Worm (Caenorhabditis elegans) whole organism, early embryonic: ENCODE measurements around the gene Y52E8A.2.

Source experiments
- B0310.2 ChIP-seq: sonication (generic microtip); optimal IDR thresholded peaks from 2 replicates; lab custom pipeline; 2016; ENCODE audit warnings: mild to moderate bottlenecking, missing genetic modification characterization, missing compliant biosample characterization
- F13C5.2 ChIP-seq: sonication (generic microtip); optimal IDR thresholded peaks from 2 replicates; lab custom pipeline; 2017; ENCODE audit warnings: mild to moderate bottlenecking, missing genetic modification characterization, inconsistent platforms, missing compliant biosample characterization
- aly-1 ChIP-seq: sonication (generic microtip); optimal IDR thresholded peaks from 2 replicates; lab custom pipeline; 2016; ENCODE audit warnings: missing genetic modification characterization, missing compliant biosample characterization
- ama-1 ChIP-seq: fragments of 150-350 bp; optimal IDR thresholded peaks from 2 replicates; lab custom pipeline; 2014
- ceh-13 ChIP-seq: fragments of 200-800 bp; sonication (Bioruptor generic); optimal IDR thresholded peaks from 2 replicates; lab custom pipeline; 2018; ENCODE audit warnings: mild to moderate bottlenecking, missing genetic modification characterization, missing compliant biosample characterization
- ceh-36 ChIP-seq: sonication (generic microtip); optimal IDR thresholded peaks from 2 replicates; lab custom pipeline; 2016; ENCODE audit warnings: missing genetic modification characterization, inconsistent platforms, missing compliant biosample characterization
- ets-7 ChIP-seq: sonication (generic microtip); optimal IDR thresholded peaks from 2 replicates; lab custom pipeline; 2016; ENCODE audit warnings: missing genotype, missing genetic modification characterization, missing compliant biosample characterization
- flt-1 ChIP-seq: fragments of 200-800 bp; sonication (Bioruptor generic); IDR thresholded peaks from 2 replicates; pipeline ENCODE4 v1.3.6; 2022; ENCODE audit warnings: missing genetic modification characterization, missing compliant biosample characterization
- hmbx-1 ChIP-seq: sonication (generic microtip); optimal IDR thresholded peaks from 2 replicates; lab custom pipeline; 2016; ENCODE audit warnings: mild to moderate bottlenecking, missing genetic modification characterization, missing compliant biosample characterization
- hmg-4 ChIP-seq: fragments of 200-800 bp; sonication (Bioruptor generic); optimal IDR thresholded peaks from 2 replicates; lab custom pipeline; 2018; ENCODE audit warnings: mild to moderate bottlenecking, missing genetic modification characterization, missing compliant biosample characterization
- hnd-1 ChIP-seq: sonication (generic microtip); optimal IDR thresholded peaks from 2 replicates; lab custom pipeline; 2016; ENCODE audit warnings: missing genetic modification characterization, missing compliant biosample characterization
- pes-1 ChIP-seq: fragments of 200-800 bp; sonication (Bioruptor generic); IDR thresholded peaks from 2 replicates; pipeline ENCODE4 v1.3.6; 2022; ENCODE audit warnings: missing genetic modification reagents, missing genetic modification characterization, missing compliant biosample characterization
- scrt-1 ChIP-seq: fragments of 200-800 bp; sonication (Bioruptor generic); IDR thresholded peaks from 2 replicates; pipeline ENCODE4 v1.3.6; 2022; ENCODE audit warnings: missing genetic modification characterization, missing compliant biosample characterization
- sea-1 ChIP-seq: fragments of 200-800 bp; sonication (Bioruptor generic); conservative IDR thresholded peaks from 2 replicates; pipeline ENCODE4 v1.3.6; 2022; ENCODE audit warnings: missing genetic modification characterization, missing compliant biosample characterization
- tbx-11 ChIP-seq: fragments of 200-800 bp; sonication (Bioruptor generic); IDR thresholded peaks from 2 replicates; pipeline ENCODE4 v1.3.6; 2022; ENCODE audit warnings: missing genetic modification characterization, missing compliant biosample characterization
- tbx-37 ChIP-seq: fragments of 200-800 bp; sonication (Bioruptor generic); conservative IDR thresholded peaks from 2 replicates; pipeline ENCODE4 v1.3.6; 2022; ENCODE audit warnings: missing genetic modification reagents, missing genetic modification characterization, missing compliant biosample characterization
- tra-4 ChIP-seq: sonication (generic microtip); optimal IDR thresholded peaks from 2 replicates; lab custom pipeline; 2017; ENCODE audit warnings: missing genetic modification characterization, missing compliant biosample characterization

Gene Y52E8A.2

DNA sequence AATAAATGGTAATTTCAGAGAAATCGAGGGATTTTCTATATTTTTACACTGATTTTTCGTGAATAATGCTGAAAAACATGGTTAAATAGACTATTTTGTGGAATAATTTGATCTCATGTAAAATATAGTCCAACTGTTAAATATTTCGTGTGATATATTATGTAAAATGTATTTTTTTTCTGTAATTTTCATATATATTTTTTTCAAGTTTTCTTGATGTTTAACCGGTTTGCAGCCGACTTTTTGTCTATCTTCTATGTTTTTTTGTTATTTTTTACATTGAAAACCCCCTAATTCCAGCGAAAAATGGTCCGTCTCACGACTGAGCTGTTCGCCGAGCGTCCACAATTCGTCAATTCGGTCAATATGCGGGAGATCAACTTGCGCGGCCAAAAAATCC lies 3.4 kb downstream of the Y52E8A.2 start, which contains the start of gene mog-2:
Gene mog-2, plus strand, starts transcription at position 301 of the 400 bp plus-strand sequence.
- TF ChIP-seq B0310.2 (tag; lab: Kevin White, UChicago) (no peak), ceh-36 (tag; lab: Kevin White, UChicago) (no peak), scrt-1 (GFP tag; lab: Robert Waterston, UW) (no peak), flt-1 (GFP tag; lab: Robert Waterston, UW) (no peak), hmbx-1 (no peak), tra-4 (no peak), pes-1 (GFP tag; lab: Robert Waterston, UW) (no peak)

DNA sequence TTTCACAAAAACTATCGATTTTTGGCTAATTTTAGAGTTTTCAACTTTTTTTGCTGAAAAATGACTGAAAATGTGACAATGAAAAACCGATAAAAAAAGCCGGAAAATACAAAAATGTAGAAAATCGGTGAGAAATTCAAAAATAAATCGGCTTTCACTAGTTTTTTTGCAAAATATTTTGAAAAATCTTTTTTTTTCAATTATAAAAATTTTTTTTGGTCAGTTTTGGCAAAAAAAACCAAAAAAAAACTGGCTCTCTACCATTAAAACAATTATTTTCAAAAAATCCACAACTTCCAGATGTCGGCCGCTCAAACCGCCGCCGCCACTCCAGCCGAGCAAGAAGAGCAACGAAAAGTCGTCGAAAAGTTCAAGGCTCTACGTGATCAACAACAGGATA lies 5.8 kb downstream of the Y52E8A.2 start, which contains the start of gene pfd-2:
Gene pfd-2, plus strand, starts transcription at position 301 of the 400 bp plus-strand sequence.
- no peak for TF ChIP-seq ceh-36 (tag; lab: Kevin White, UChicago)
- TF ChIP-seq F13C5.2 (tag; lab: Kevin White, UChicago): no peak
- TF ChIP-seq aly-1 (tag; lab: Kevin White, UChicago): no peak
- TF ChIP-seq B0310.2 (tag; lab: Kevin White, UChicago): no peak
- no peak for TF ChIP-seq sea-1 (GFP tag; lab: Robert Waterston, UW)
- TF ChIP-seq hnd-1 (tag; lab: Kevin White, UChicago): no peak
- no peak for TF ChIP-seq ets-7 (tag; lab: Kevin White, UChicago)
- TF ChIP-seq scrt-1 (GFP tag; lab: Robert Waterston, UW): no peak
- no peak for TF ChIP-seq flt-1 (GFP tag; lab: Robert Waterston, UW)
- no peak for TF ChIP-seq tra-4
- TF ChIP-seq tbx-37 (GFP tag; lab: Robert Waterston, UW): no peak

DNA sequence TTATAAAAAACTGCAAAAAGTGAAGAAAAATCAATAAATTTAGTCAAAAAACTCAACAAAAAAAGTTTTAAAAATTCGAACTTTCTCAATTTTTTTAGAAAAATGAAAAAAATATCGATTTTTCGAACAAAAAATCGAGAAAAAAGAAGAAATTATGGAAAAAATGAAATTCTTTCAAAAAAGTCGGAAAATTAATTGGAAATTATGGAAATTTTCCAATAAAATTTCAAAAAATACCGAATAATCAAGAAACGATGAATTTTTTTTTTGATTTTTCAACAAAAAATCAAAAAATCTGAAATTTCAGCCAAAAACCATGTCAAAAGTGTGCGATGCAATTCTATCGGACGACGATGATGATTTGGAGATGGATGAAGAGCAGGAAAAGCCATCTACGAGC lies 8.1 kb downstream of the Y52E8A.2 start, which contains the start of gene H20J04.4:
Gene H20J04.4, plus strand, starts transcription at position 301 of the 400 bp plus-strand sequence.
- TF ChIP-seq ama-1 (lab: Kevin White, UChicago) (no peak), F13C5.2 (tag; lab: Kevin White, UChicago) (no peak), ceh-36 (tag; lab: Kevin White, UChicago) (no peak), pes-1 (GFP tag; lab: Robert Waterston, UW) (no peak), hnd-1 (tag; lab: Kevin White, UChicago) (no peak), sea-1 (GFP tag; lab: Robert Waterston, UW) (no peak), hmbx-1 (no peak), ets-7 (tag; lab: Kevin White, UChicago) (no peak), tbx-37 (GFP tag; lab: Robert Waterston, UW) (no peak), scrt-1 (GFP tag; lab: Robert Waterston, UW) (no peak), tbx-11 (GFP tag; lab: Robert Waterston, UW) (no peak), ceh-13 (no peak), B0310.2 (tag; lab: Kevin White, UChicago) (no peak), tra-4 (no peak), hmg-4 (GFP tag; lab: Kevin White, UChicago) (no peak), aly-1 (tag; lab: Kevin White, UChicago) (no peak), flt-1 (GFP tag; lab: Robert Waterston, UW) (no peak)

DNA sequence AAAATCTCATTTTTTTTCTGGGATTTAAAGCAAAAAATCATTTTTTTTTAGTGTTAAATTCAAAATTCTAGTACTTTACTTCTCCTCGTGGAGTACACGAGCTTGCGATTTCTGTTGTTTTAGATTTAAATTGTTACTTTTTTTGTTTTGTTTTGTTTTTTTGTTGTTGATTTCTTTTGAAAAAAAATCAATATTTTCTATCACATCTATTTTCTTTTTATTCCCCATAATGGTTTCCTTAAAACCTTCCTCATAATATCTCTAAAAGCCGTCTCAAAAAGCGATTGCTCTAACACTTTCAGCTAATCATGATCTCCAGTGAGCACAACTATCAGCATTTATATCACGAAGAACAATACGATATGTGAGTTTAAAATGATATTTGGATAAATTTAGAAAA lies 13.8 kb downstream of the Y52E8A.2 start, which contains the start of gene madf-3:
Gene madf-3, plus strand, starts transcription at position 301 of the 400 bp plus-strand sequence.
- no peak for TF ChIP-seq ceh-13
- no peak for TF ChIP-seq scrt-1 (GFP tag; lab: Robert Waterston, UW)
- no peak for TF ChIP-seq ceh-36 (tag; lab: Kevin White, UChicago)
- no peak for TF ChIP-seq F13C5.2 (tag; lab: Kevin White, UChicago)
- TF ChIP-seq tbx-11 (GFP tag; lab: Robert Waterston, UW): no peak
- no peak for TF ChIP-seq hmbx-1
- no peak for TF ChIP-seq B0310.2 (tag; lab: Kevin White, UChicago)
- TF ChIP-seq aly-1 (tag; lab: Kevin White, UChicago): no peak

DNA sequence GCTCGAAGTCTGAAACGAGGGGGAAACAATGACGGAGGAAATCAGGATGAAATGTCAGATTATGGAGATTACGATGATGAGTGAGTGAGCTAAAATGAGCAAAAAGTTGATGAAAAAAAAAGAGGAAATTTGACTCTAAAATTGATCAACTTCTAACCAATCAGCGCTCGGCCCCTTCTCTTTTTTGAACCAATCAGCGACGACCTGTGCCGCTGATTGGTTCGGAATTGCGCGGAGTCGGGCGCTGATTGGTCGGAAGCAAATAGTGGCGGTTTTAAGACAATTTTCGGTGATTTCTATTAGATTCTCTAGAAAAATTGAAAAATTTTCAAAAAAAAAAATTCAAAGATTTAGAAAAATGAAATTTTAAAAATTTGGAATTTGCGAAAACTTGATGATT lies 17.1 kb downstream of the Y52E8A.2 start:
- TF ChIP-seq ama-1 (lab: Kevin White, UChicago) (no peak), ceh-36 (tag; lab: Kevin White, UChicago) (no peak), hmbx-1 (no peak), pes-1 (GFP tag; lab: Robert Waterston, UW) (no peak), ets-7 (tag; lab: Kevin White, UChicago) (no peak), flt-1 (GFP tag; lab: Robert Waterston, UW) (no peak), F13C5.2 (tag; lab: Kevin White, UChicago) (no peak), hnd-1 (tag; lab: Kevin White, UChicago) (no peak), tbx-11 (GFP tag; lab: Robert Waterston, UW) (no peak), scrt-1 (GFP tag; lab: Robert Waterston, UW) (no peak), sea-1 (GFP tag; lab: Robert Waterston, UW) (no peak), hmg-4 (GFP tag; lab: Kevin White, UChicago) (no peak), tra-4 (no peak), aly-1 (tag; lab: Kevin White, UChicago) (no peak), B0310.2 (tag; lab: Kevin White, UChicago) (no peak), ceh-13 (no peak), tbx-37 (GFP tag; lab: Robert Waterston, UW) (no peak)

DNA sequence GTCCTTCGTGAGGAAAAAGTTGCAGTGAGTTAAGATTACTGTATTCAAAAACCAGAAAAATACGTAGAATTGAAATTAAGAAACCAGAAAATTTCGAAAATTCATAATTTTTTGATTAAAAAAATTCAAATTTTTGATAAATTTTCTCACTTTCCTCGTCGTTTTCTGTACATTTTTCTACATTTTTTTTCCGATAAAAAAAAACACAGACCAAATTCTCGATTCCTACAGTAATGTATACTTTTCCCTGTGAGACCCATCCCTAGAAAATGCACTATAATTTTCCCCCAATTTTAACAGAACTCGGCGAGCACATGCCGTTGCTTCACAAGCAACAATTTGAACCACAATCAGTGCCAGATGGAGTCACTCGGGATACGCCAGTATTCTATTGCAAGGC lies 19.2 kb downstream of the Y52E8A.2 start, which contains the start of gene athp-2:
Gene athp-2, plus strand, starts transcription at position 301 of the 400 bp plus-strand sequence.
- TF ChIP-seq ceh-36 (tag; lab: Kevin White, UChicago) (no peak), hnd-1 (tag; lab: Kevin White, UChicago) (no peak), hmbx-1 (no peak)

DNA sequence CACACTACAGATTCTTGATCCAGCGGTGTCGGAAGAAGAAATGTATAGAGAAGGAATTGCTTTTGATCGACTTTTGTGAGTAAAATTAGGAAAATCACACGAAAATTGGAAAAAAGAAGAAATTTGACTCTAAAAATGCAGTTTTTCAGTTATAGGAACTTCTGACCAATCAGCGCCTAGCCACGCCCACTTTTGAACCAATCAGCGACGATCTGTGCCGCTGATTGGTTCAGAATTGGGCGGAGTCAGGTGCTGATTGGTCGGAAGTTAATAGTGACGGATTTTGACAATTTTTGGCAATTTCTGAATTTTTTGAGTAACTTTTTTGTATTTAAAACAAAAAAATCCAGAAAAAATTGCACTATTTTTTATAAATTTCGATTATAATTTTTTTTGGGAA lies 20.8 kb downstream of the Y52E8A.2 start:
- TF ChIP-seq ets-7 (tag; lab: Kevin White, UChicago): no peak
- no peak for TF ChIP-seq ceh-36 (tag; lab: Kevin White, UChicago)
- no peak for TF ChIP-seq B0310.2 (tag; lab: Kevin White, UChicago)
- TF ChIP-seq hmbx-1: no peak
